Worm (Caenorhabditis elegans): ENCODE measurements around the gene plx-1.

DNA sequence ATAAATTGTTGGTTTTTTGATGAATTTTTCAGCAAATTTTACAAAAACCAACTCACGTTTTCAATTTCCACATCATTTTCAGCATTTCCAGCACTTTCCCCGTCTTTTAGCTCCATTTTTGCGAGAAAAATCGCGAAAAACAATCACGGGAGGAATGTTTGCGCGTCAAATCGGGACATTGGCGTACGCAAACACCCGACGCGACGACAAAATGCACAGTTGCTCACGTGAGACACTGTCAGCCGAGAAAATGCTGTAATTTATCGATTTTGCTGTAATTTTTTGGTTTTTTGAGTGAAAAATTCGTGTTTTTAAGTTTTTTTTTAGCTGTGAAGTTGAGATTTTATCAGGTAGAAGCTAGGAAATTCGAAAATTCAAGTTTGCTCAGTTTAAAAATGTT, 50.2 kb downstream of the plx-1 start, which contains the start of gene Y55F3AM.9:
- no peak for TF ChIP-seq unc-98 (GFP tag; IDR thresholded peaks at IDR 0.05)
- peak; percentile 62 for TF ChIP-seq mep-1 (tag; optimal IDR thresholded peaks at IDR 0.05)
- TF ChIP-seq fos-1 (tag; optimal IDR thresholded peaks at IDR 0.05) = no peak
